6 worm cellular contexts compared by ENCODE assay signal in genomic region chrII:7839703-7840102, ce11.
TF ChIP-seq lines count a peak whose summit lies in the region.

No protein-coding gene starts in this region.

TF ChIP-seq in whole organism, L1 larva, 84 proteins besides CTCF, POLR2A, EP300 and RAD21:
- TF ChIP-seq tbx-2 (tag; optimal IDR thresholded peaks at IDR 0.05; lab: Kevin White, UChicago) (no peak), nhr-11 (tag; optimal IDR thresholded peaks at IDR 0.05; lab: Kevin White, UChicago) (no peak), blmp-1 (tag; optimal IDR thresholded peaks at IDR 0.05; lab: Kevin White, UChicago) (peak; percentile 90), lin-35 (GFP tag; optimal IDR thresholded peaks at IDR 0.05; lab: Kevin White, UChicago) (peak in 1 of 2 experiments; percentile 8), nhr-28 (tag; optimal IDR thresholded peaks at IDR 0.05; lab: Kevin White, UChicago) (no peak), lin-14 (GFP tag; optimal IDR thresholded peaks at IDR 0.05; lab: Kevin White, UChicago) (peak; percentile 47), rnt-1 (tag; optimal IDR thresholded peaks at IDR 0.05; lab: Kevin White, UChicago) (peak; percentile 15)

TF ChIP-seq in whole organism, L2 larva, 48 proteins besides CTCF, POLR2A, EP300 and RAD21:
- peak; percentile 6 for TF ChIP-seq C34F6.9 (tag; optimal IDR thresholded peaks at IDR 0.05; lab: Kevin White, UChicago)
- peak; percentile 27 for TF ChIP-seq nhr-129 (tag; optimal IDR thresholded peaks at IDR 0.05; lab: Kevin White, UChicago)
- no peak for TF ChIP-seq mbf-1 (tag; optimal IDR thresholded peaks at IDR 0.05; lab: Kevin White, UChicago)
- no peak for TF ChIP-seq crh-2 (tag; optimal IDR thresholded peaks at IDR 0.05; lab: Kevin White, UChicago)
- no peak for TF ChIP-seq ztf-1 (GFP tag; conservative IDR thresholded peaks at IDR 0.05; lab: Robert Waterston, UW)
- no peak for TF ChIP-seq alr-1 (tag; optimal IDR thresholded peaks at IDR 0.05; lab: Kevin White, UChicago)
- TF ChIP-seq nhr-11 (tag; optimal IDR thresholded peaks at IDR 0.05; lab: Kevin White, UChicago), result no peak
- no peak for TF ChIP-seq nhr-77 (tag; optimal IDR thresholded peaks at IDR 0.05; lab: Kevin White, UChicago)
TF ChIP-seq in whole organism, L2 larva: peak in this region for 2.

TF ChIP-seq in whole organism, L3 larva, 47 proteins besides CTCF, POLR2A, EP300 and RAD21:
- TF ChIP-seq nhr-23 (tag; optimal IDR thresholded peaks at IDR 0.05; lab: Kevin White, UChicago), result peak; percentile 25
- no peak for TF ChIP-seq nhr-28 (tag; optimal IDR thresholded peaks at IDR 0.05; lab: Kevin White, UChicago)
- TF ChIP-seq snpc-4 (tag; optimal IDR thresholded peaks at IDR 0.05; lab: Kevin White, UChicago), result no peak
- TF ChIP-seq egl-5 (tag; optimal IDR thresholded peaks at IDR 0.05; lab: Kevin White, UChicago), result no peak
- TF ChIP-seq daf-12 (tag; optimal IDR thresholded peaks at IDR 0.05; lab: Kevin White, UChicago), result no peak
- TF ChIP-seq egl-27 (tag; optimal IDR thresholded peaks at IDR 0.05; lab: Kevin White, UChicago), result no peak
- TF ChIP-seq elt-1 (tag; optimal IDR thresholded peaks at IDR 0.05; lab: Kevin White, UChicago), result no peak
- peak; percentile 1 for TF ChIP-seq nfya-1 (tag; optimal IDR thresholded peaks at IDR 0.05; lab: Kevin White, UChicago; ENCODE audit: insufficient read depth)
- TF ChIP-seq pqm-1 (tag; optimal IDR thresholded peaks at IDR 0.05; lab: Kevin White, UChicago), result no peak
- TF ChIP-seq elt-2 (tag; optimal IDR thresholded peaks at IDR 0.05; lab: Kevin White, UChicago), result no peak
- no peak for TF ChIP-seq ceh-82 (tag; optimal IDR thresholded peaks at IDR 0.05; lab: Kevin White, UChicago)
- no peak for TF ChIP-seq elt-3 (tag; optimal IDR thresholded peaks at IDR 0.05; lab: Kevin White, UChicago)
- TF ChIP-seq lin-39 (tag; optimal IDR thresholded peaks at IDR 0.05; lab: Kevin White, UChicago), result no peak
- no peak for TF ChIP-seq zag-1 (tag; optimal IDR thresholded peaks at IDR 0.05; lab: Kevin White, UChicago)
- no peak for TF ChIP-seq lin-15B (tag; optimal IDR thresholded peaks at IDR 0.05; lab: Kevin White, UChicago)
- TF ChIP-seq fkh-10 (GFP tag; optimal IDR thresholded peaks at IDR 0.05; lab: Kevin White, UChicago), result no peak
- no peak for TF ChIP-seq unc-39 (tag; optimal IDR thresholded peaks at IDR 0.05; lab: Kevin White, UChicago)
- TF ChIP-seq nhr-76 (tag; optimal IDR thresholded peaks at IDR 0.05; lab: Kevin White, UChicago), result no peak

TF ChIP-seq in whole organism, early embryonic, 17 proteins besides CTCF, POLR2A, EP300 and RAD21:
- TF ChIP-seq F13C5.2 (tag; optimal IDR thresholded peaks at IDR 0.05; lab: Kevin White, UChicago) (peak; percentile 18), hmbx-1 (tag; optimal IDR thresholded peaks at IDR 0.05; lab: Kevin White, UChicago) (no peak)

TF ChIP-seq in whole organism, late embryonic, 69 proteins besides CTCF, POLR2A, EP300 and RAD21:
- TF ChIP-seq elt-4 (tag; optimal IDR thresholded peaks at IDR 0.05; lab: Kevin White, UChicago) (no peak), hlh-6 (tag; optimal IDR thresholded peaks at IDR 0.05; lab: Kevin White, UChicago) (no peak), nfya-1 (tag; optimal IDR thresholded peaks at IDR 0.05; lab: Kevin White, UChicago) (peak; percentile 45), unc-55 (GFP tag; optimal IDR thresholded peaks at IDR 0.05; lab: Kevin White, UChicago) (peak; percentile 42), ceh-31 (tag; optimal IDR thresholded peaks at IDR 0.05; lab: Kevin White, UChicago) (peak; percentile 16)

TF ChIP-seq in whole organism, mixed stage, embryonic, 35 proteins besides CTCF, POLR2A, EP300 and RAD21:
- TF ChIP-seq mls-2 (tag; optimal IDR thresholded peaks at IDR 0.05; lab: Kevin White, UChicago), result peak; percentile 7
- no peak for TF ChIP-seq nhr-2 (tag; optimal IDR thresholded peaks at IDR 0.05; lab: Kevin White, UChicago)
- TF ChIP-seq snpc-4 (tag; optimal IDR thresholded peaks at IDR 0.05; lab: Kevin White, UChicago), result no peak
- peak; percentile 55 for TF ChIP-seq blmp-1 (tag; optimal IDR thresholded peaks at IDR 0.05; lab: Kevin White, UChicago)
TF ChIP-seq in whole organism, mixed stage, embryonic: peak in this region for 2.

Comparison
In these comparisons a context has a peak if more than half of its experiments do, and no peak if none do; other contexts are left out.
1. Of the 10 proteins assayed by ChIP-seq in both whole organism, L1 larva and whole organism, late embryonic: peak only in whole organism, L1 larva: rnt-1; only in whole organism, late embryonic: none; in both: none; in neither: 9.